Worm (Caenorhabditis elegans) whole organism, L1 larva: ENCODE data around the gene num-1.

Experiments used
- C04F5.9 ChIP-seq: sonication (generic microtip); optimal IDR thresholded peaks from 2 replicates; lab custom pipeline; 2016; ENCODE audit warnings: missing genetic modification characterization, missing compliant biosample characterization
- C16A3.4 ChIP-seq: fragments of 150-350 bp; optimal IDR thresholded peaks from 2 replicates; lab custom pipeline; 2014; ENCODE audit warnings: missing biosample characterization, missing genetic modification characterization
- Y116A8C.19 ChIP-seq: sonication (generic microtip); optimal IDR thresholded peaks from 2 replicates; lab custom pipeline; 2016; ENCODE audit warnings: missing compliant biosample characterization, missing genetic modification characterization, borderline replicate concordance
- aha-1 ChIP-seq: fragments of 150-350 bp; optimal IDR thresholded peaks from 2 replicates; lab custom pipeline; 2014; ENCODE audit warnings: missing biosample characterization, missing genetic modification characterization
- ama-1 ChIP-seq: fragments of 150-350 bp; optimal IDR thresholded peaks from 2 replicates; lab custom pipeline; 2014
- ceh-63 ChIP-seq: fragments of 200-800 bp; sonication (Bioruptor generic); optimal IDR thresholded peaks from 2 replicates; lab custom pipeline; 2018; ENCODE audit warnings: mild to moderate bottlenecking, missing genetic modification characterization, missing compliant biosample characterization
- ceh-8 ChIP-seq: fragments of 200-800 bp; sonication (Bioruptor generic); optimal IDR thresholded peaks from 2 replicates; lab custom pipeline; 2018; ENCODE audit warnings: mild to moderate bottlenecking, missing genetic modification characterization, moderate library complexity, missing compliant biosample characterization
- ceh-82 ChIP-seq, 3 experiments: fragments of 150-350 bp in 1 of 3; sonication (generic microtip) in 2 of 3; optimal IDR thresholded peaks; 2 replicates each; lab custom pipeline; 2014 to 2017; ENCODE audit warnings: missing biosample characterization in 3 of 3, missing genetic modification characterization in 3 of 3
- dpl-1 ChIP-seq, 3 experiments: fragments of 150-350 bp in 2 of 3; sonication (generic microtip) in 1 of 3; optimal IDR thresholded peaks; 2 replicates each; lab custom pipeline; 2014 to 2017; ENCODE audit warnings: missing biosample characterization in 3 of 3, missing genetic modification characterization in 3 of 3, missing genetic modification reagents in 3 of 3
- dsc-1 ChIP-seq: sonication (generic microtip); optimal IDR thresholded peaks from 2 replicates; lab custom pipeline; 2016; ENCODE audit warnings: mild to moderate bottlenecking, missing genetic modification characterization, missing compliant biosample characterization
- efl-1 ChIP-seq, 4 experiments: fragments of 150-350 bp; optimal IDR thresholded peaks in 3 of 4; peaks in 1 of 4; 1 replicate in 1 of 4; 2 replicates in 3 of 4; lab custom pipeline; 2014; ENCODE audit warnings: missing biosample characterization in 2 of 4, missing genetic modification characterization in 2 of 4, missing genetic modification reagents in 2 of 4
- egl-13 ChIP-seq: sonication (generic microtip); optimal IDR thresholded peaks from 2 replicates; lab custom pipeline; 2016; ENCODE audit warnings: missing genotype, missing genetic modification reagents, missing genetic modification characterization, missing compliant biosample characterization
- egl-27 ChIP-seq, 2 experiments: fragments of 150-350 bp in 1 of 2; sonication (generic microtip); optimal IDR thresholded peaks; 3 replicates each; lab custom pipeline; 2017 to 2018; ENCODE audit warnings: missing biosample characterization in 2 of 2, missing genetic modification characterization in 2 of 2, missing genetic modification reagents in 2 of 2
- elt-3 ChIP-seq, 6 experiments: fragments of 150-350 bp in 1 of 6; sonication (generic microtip); optimal IDR thresholded peaks; 2 replicates each; lab custom pipeline; 2017 to 2018; ENCODE audit warnings: missing biosample characterization in 6 of 6, missing genetic modification characterization in 6 of 6, inconsistent platforms in 1 of 6
- ets-5 ChIP-seq: fragments of 200-800 bp; sonication (Bioruptor generic); IDR thresholded peaks from 2 replicates; pipeline ENCODE4 v1.3.6; 2022; ENCODE audit warnings: missing genetic modification characterization, missing compliant biosample characterization
- fkh-4 ChIP-seq: sonication (generic microtip); optimal IDR thresholded peaks from 2 replicates; lab custom pipeline; 2016; ENCODE audit warnings: missing compliant biosample characterization, missing genetic modification characterization, borderline replicate concordance
- fkh-8 ChIP-seq: sonication (generic microtip); optimal IDR thresholded peaks from 2 replicates; lab custom pipeline; 2016; ENCODE audit warnings: mild to moderate bottlenecking, missing genetic modification characterization, missing compliant biosample characterization
- hpl-2 ChIP-seq: fragments of 150-350 bp; optimal IDR thresholded peaks from 2 replicates; lab custom pipeline; 2014; ENCODE audit warnings: missing biosample characterization, missing genetic modification reagents, missing genetic modification characterization
- irx-1 ChIP-seq: sonication (generic microtip); optimal IDR thresholded peaks from 2 replicates; lab custom pipeline; 2016; ENCODE audit warnings: missing genetic modification characterization, missing compliant biosample characterization
- isw-1 ChIP-seq: fragments of 200-800 bp; sonication (Bioruptor generic); IDR thresholded peaks from 2 replicates; pipeline ENCODE4 v1.3.6; 2022; ENCODE audit warnings: missing genetic modification characterization, missing compliant biosample characterization
- lin-14 ChIP-seq: fragments of 200-800 bp; sonication (Bioruptor generic); optimal IDR thresholded peaks from 2 replicates; lab custom pipeline; 2018; ENCODE audit warnings: mild to moderate bottlenecking, missing genetic modification characterization, moderate library complexity, missing compliant biosample characterization
- lin-15B ChIP-seq: fragments of 150-350 bp; sonication (generic microtip); optimal IDR thresholded peaks from 3 replicates; lab custom pipeline; 2014; ENCODE audit warnings: missing biosample characterization, missing genetic modification characterization
- lin-35 ChIP-seq, 2 experiments: fragments of 150-350 bp; optimal IDR thresholded peaks; 2 replicates each; lab custom pipeline; 2014; ENCODE audit warnings: missing biosample characterization in 2 of 2, missing genetic modification characterization in 2 of 2, missing genetic modification reagents in 2 of 2
- lin-39 ChIP-seq: fragments of 150-350 bp; optimal IDR thresholded peaks from 2 replicates; lab custom pipeline; 2014; ENCODE audit warnings: missing biosample characterization, missing genetic modification reagents, missing genetic modification characterization
- lsy-2 ChIP-seq, 2 experiments: fragments of 150-350 bp; optimal IDR thresholded peaks; 2 replicates each; lab custom pipeline; 2014; ENCODE audit warnings: missing biosample characterization in 2 of 2, missing genetic modification characterization in 2 of 2
- mef-2 ChIP-seq: fragments of 150-350 bp; optimal IDR thresholded peaks from 2 replicates; lab custom pipeline; 2014; ENCODE audit warnings: missing biosample characterization, missing genetic modification characterization
- nhr-12 ChIP-seq: sonication (generic microtip); optimal IDR thresholded peaks from 2 replicates; lab custom pipeline; 2017; ENCODE audit warnings: missing biosample characterization, missing genetic modification characterization
- nhr-19 ChIP-seq: fragments of 200-800 bp; sonication (Bioruptor generic); conservative IDR thresholded peaks from 2 replicates; pipeline ENCODE4 v1.3.6; 2022; ENCODE audit warnings: missing genetic modification characterization, missing compliant biosample characterization
- nhr-237 ChIP-seq: fragments of 150-350 bp; optimal IDR thresholded peaks from 2 replicates; lab custom pipeline; 2014; ENCODE audit warnings: missing biosample characterization, missing genetic modification characterization
- nhr-71 ChIP-seq: sonication (generic microtip); optimal IDR thresholded peaks from 2 replicates; lab custom pipeline; 2016; ENCODE audit warnings: mild to moderate bottlenecking, missing genetic modification characterization, moderate library complexity, missing compliant biosample characterization
- nhr-77 ChIP-seq: fragments of 150-350 bp; optimal IDR thresholded peaks from 2 replicates; lab custom pipeline; 2014; ENCODE audit warnings: missing biosample characterization, missing genetic modification characterization
- nhr-84 ChIP-seq: sonication (generic microtip); optimal IDR thresholded peaks from 2 replicates; lab custom pipeline; 2017; ENCODE audit warnings: missing biosample characterization, missing genetic modification characterization
- pag-3 ChIP-seq: sonication (generic microtip); optimal IDR thresholded peaks from 2 replicates; lab custom pipeline; 2017; ENCODE audit warnings: missing genetic modification characterization, mild to moderate bottlenecking, missing compliant biosample characterization, antibody characterized with exemption, borderline replicate concordance; ENCODE audit not compliant: insufficient read depth
- pax-3 ChIP-seq: fragments of 200-800 bp; sonication (Bioruptor generic); optimal IDR thresholded peaks from 2 replicates; lab custom pipeline; 2018; ENCODE audit warnings: mild to moderate bottlenecking, missing genetic modification characterization, moderate library complexity, missing compliant biosample characterization
- pqm-1 ChIP-seq: sonication (generic microtip); optimal IDR thresholded peaks from 3 replicates; lab custom pipeline; 2017; ENCODE audit warnings: missing biosample characterization, missing genetic modification characterization
- rnt-1 ChIP-seq: sonication (generic microtip); optimal IDR thresholded peaks from 2 replicates; lab custom pipeline; 2016; ENCODE audit warnings: mild to moderate bottlenecking, missing genetic modification characterization, moderate library complexity, missing compliant biosample characterization
- skn-1 ChIP-seq: fragments of 150-350 bp; optimal IDR thresholded peaks from 2 replicates; lab custom pipeline; 2014; ENCODE audit warnings: missing biosample characterization, missing genetic modification characterization
- snpc-4 ChIP-seq: fragments of 150-350 bp; optimal IDR thresholded peaks from 2 replicates; lab custom pipeline; 2014; ENCODE audit warnings: missing biosample characterization, missing genetic modification characterization
- snu-23 ChIP-seq: sonication (generic microtip); optimal IDR thresholded peaks from 2 replicates; lab custom pipeline; 2016; ENCODE audit warnings: missing genetic modification characterization, missing compliant biosample characterization
- sox-4 ChIP-seq: sonication (generic microtip); optimal IDR thresholded peaks from 2 replicates; lab custom pipeline; 2016; ENCODE audit warnings: missing genetic modification characterization, missing compliant biosample characterization
- sptf-1 ChIP-seq: fragments of 150-350 bp; optimal IDR thresholded peaks from 2 replicates; lab custom pipeline; 2014; ENCODE audit warnings: missing biosample characterization, missing genetic modification characterization
- sup-37 ChIP-seq: fragments of 200-800 bp; sonication (Bioruptor generic); optimal IDR thresholded peaks from 2 replicates; lab custom pipeline; 2018; ENCODE audit warnings: mild to moderate bottlenecking, missing genetic modification characterization, missing compliant biosample characterization
- swsn-7 ChIP-seq: sonication (generic microtip); optimal IDR thresholded peaks from 2 replicates; lab custom pipeline; 2016; ENCODE audit warnings: missing genetic modification characterization, missing compliant biosample characterization
- tbx-2 ChIP-seq: sonication (generic microtip); optimal IDR thresholded peaks from 2 replicates; lab custom pipeline; 2016; ENCODE audit warnings: missing genetic modification characterization, missing compliant biosample characterization
- unc-130 ChIP-seq: fragments of 150-350 bp; optimal IDR thresholded peaks from 2 replicates; lab custom pipeline; 2017; ENCODE audit warnings: missing biosample characterization, missing genetic modification characterization, inconsistent platforms
- unc-30 ChIP-seq: sonication (generic microtip); optimal IDR thresholded peaks from 2 replicates; lab custom pipeline; 2017; ENCODE audit warnings: missing biosample characterization, missing genetic modification characterization
- unc-62 ChIP-seq: fragments of 150-350 bp; optimal IDR thresholded peaks from 2 replicates; lab custom pipeline; 2014; ENCODE audit warnings: missing biosample characterization, missing genetic modification reagents, missing genetic modification characterization
- unc-86 ChIP-seq: sonication (generic microtip); optimal IDR thresholded peaks from 2 replicates; lab custom pipeline; 2016; ENCODE audit warnings: missing genetic modification characterization, missing compliant biosample characterization
- xbp-1 ChIP-seq: sonication (generic microtip); optimal IDR thresholded peaks from 2 replicates; lab custom pipeline; 2016; ENCODE audit warnings: missing genetic modification characterization, missing compliant biosample characterization
- zip-4 ChIP-seq: fragments of 200-800 bp; sonication (Bioruptor generic); optimal IDR thresholded peaks from 2 replicates; lab custom pipeline; 2018; ENCODE audit warnings: mild to moderate bottlenecking, missing genetic modification characterization, moderate library complexity, missing compliant biosample characterization
- ztf-11 ChIP-seq, 2 experiments: sonication (generic microtip); optimal IDR thresholded peaks; 2 replicates each; lab custom pipeline; 2016 to 2017; ENCODE audit warnings: missing genetic modification characterization in 2 of 2, missing biosample characterization in 1 of 2, missing compliant biosample characterization in 1 of 2
- ztf-4 ChIP-seq: fragments of 150-350 bp; optimal IDR thresholded peaks from 2 replicates; lab custom pipeline; 2014; ENCODE audit warnings: missing biosample characterization, missing genetic modification characterization

Gene num-1

DNA sequence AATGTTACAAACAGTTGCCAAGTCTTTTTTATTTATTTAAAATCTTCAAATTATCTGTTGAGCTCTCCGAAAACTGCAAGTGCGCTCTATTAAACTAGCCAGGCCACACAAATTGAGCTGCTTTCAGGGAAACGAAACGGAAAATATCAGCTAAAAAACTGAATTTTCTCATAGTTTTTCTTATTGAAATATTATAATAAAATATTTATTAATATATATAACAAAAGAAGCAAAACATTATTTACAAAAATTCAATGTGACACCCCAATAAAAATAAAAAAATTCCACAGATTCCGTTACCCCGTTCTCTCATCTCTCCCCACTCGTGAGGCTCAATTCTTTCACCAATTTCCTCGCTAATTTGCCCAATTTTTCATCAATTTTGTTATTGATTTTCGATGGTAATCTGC, 2.9 kb downstream of the num-1 start (continued):
- TF ChIP-seq ztf-11 (tag; optimal IDR thresholded peaks at IDR 0.05; lab: Kevin White, UChicago) = no peak
- TF ChIP-seq sup-37 (GFP tag; lab: Kevin White, UChicago) = no peak
- no peak for TF ChIP-seq unc-86 (tag; lab: Kevin White, UChicago)
- TF ChIP-seq ztf-4 (tag; lab: Kevin White, UChicago) = no peak
- no peak for TF ChIP-seq elt-3 (tag; optimal IDR thresholded peaks at IDR 0.05; lab: Kevin White, UChicago)
- peak; percentile 36 for TF ChIP-seq snu-23
- TF ChIP-seq lin-39 (tag; lab: Kevin White, UChicago) = no peak
- TF ChIP-seq unc-130 (tag; lab: Kevin White, UChicago) = no peak
- TF ChIP-seq hpl-2 (GFP tag; lab: Kevin White, UChicago) = no peak
- no peak for TF ChIP-seq pag-3 (tag; lab: Kevin White, UChicago)
- TF ChIP-seq nhr-19 = peak; percentile 16; the same call in 1 of the 2 replicates
- no peak for TF ChIP-seq dsc-1
- no peak for TF ChIP-seq sox-4
- no peak for TF ChIP-seq fkh-4
- no peak for TF ChIP-seq nhr-237 (tag; lab: Kevin White, UChicago)
- peak; percentile 2 for TF ChIP-seq swsn-7 (tag; lab: Kevin White, UChicago)
- no peak for TF ChIP-seq C04F5.9 (tag; lab: Kevin White, UChicago)
- TF ChIP-seq skn-1 (tag; lab: Kevin White, UChicago) = no peak
- TF ChIP-seq nhr-84 = no peak
- TF ChIP-seq fkh-8 (tag; lab: Kevin White, UChicago) = peak; percentile 40
- no peak for TF ChIP-seq nhr-77 (tag; lab: Kevin White, UChicago)
- no peak for TF ChIP-seq unc-62
- TF ChIP-seq ets-5 (GFP tag; lab: Robert Waterston, UW) = no peak
- no peak for TF ChIP-seq Y116A8C.19 (tag; lab: Kevin White, UChicago)
- peak; percentile 77 for TF ChIP-seq lin-14 (GFP tag; lab: Kevin White, UChicago)
- TF ChIP-seq C16A3.4 = peak; percentile 22
- TF ChIP-seq tbx-2 = peak; percentile 34
- TF ChIP-seq ama-1 (lab: Kevin White, UChicago) = no peak
- peak; percentile 54 for TF ChIP-seq nhr-71 (tag; lab: Kevin White, UChicago)
- no peak for TF ChIP-seq sptf-1 (tag; lab: Kevin White, UChicago)
- peak in 2 of 3 experiments; percentile 5 to 13 for TF ChIP-seq ceh-82 (tag; optimal IDR thresholded peaks at IDR 0.05; lab: Kevin White, UChicago)
- TF ChIP-seq lin-35 (GFP tag; optimal IDR thresholded peaks at IDR 0.05; lab: Kevin White, UChicago) = no peak
- TF ChIP-seq efl-1 (optimal IDR thresholded peaks at IDR 0.05; lab: Kevin White, UChicago) = peak in 1 of 2 experiments; percentile 8
- peak in 1 of 2 experiments; percentile 6 for TF ChIP-seq efl-1 (GFP tag; optimal IDR thresholded peaks at IDR 0.05 in 1 of 2; lab: Kevin White, UChicago)
- no peak for TF ChIP-seq egl-27 (tag; optimal IDR thresholded peaks at IDR 0.05; lab: Kevin White, UChicago)
- TF ChIP-seq, all 84 proteins: peak for 23

DNA sequence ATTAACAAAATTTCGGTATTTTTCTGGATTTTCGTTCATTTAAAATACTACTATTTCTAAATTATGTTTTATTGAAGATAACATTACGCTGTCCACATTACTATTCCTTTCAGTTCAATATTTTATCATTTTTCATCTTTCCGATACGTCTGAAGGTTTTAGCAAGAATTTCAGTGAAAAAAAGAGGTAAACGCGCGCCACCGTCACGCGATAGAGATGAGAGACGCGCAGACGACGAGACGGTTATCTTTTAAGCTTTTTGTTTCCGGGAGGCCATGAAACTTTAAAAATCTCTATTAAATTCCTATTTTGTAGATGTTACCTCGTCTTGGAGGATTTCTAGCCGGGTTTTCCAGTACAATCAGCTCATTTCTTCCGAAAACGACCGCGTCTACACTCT, 8.2 kb downstream of the num-1 start, which contains the start of gene mrps-12:
mrps-12 (plus strand) TSS at position 316 of the 400 bp plus-strand sequence.
- peak; percentile 12 to 37 for TF ChIP-seq efl-1 (optimal IDR thresholded peaks at IDR 0.05; lab: Kevin White, UChicago)
- peak in 1 of 2 experiments; percentile 29 for TF ChIP-seq efl-1 (GFP tag; optimal IDR thresholded peaks at IDR 0.05 in 1 of 2; lab: Kevin White, UChicago)
- no peak for TF ChIP-seq sptf-1 (tag; lab: Kevin White, UChicago)
- TF ChIP-seq dpl-1 (GFP tag; optimal IDR thresholded peaks at IDR 0.05; lab: Kevin White, UChicago) = peak in 1 of 3 experiments; percentile 15
- no peak for TF ChIP-seq nhr-12 (tag; lab: Kevin White, UChicago)
- no peak for TF ChIP-seq unc-30
- TF ChIP-seq egl-13 (tag; lab: Kevin White, UChicago) = no peak
- TF ChIP-seq snpc-4 (tag; lab: Kevin White, UChicago) = no peak
- peak; percentile 9 for TF ChIP-seq rnt-1 (tag; lab: Kevin White, UChicago)
- TF ChIP-seq nhr-71 (tag; lab: Kevin White, UChicago) = peak; percentile 35
- peak; percentile 17 to 42 for TF ChIP-seq lin-35 (GFP tag; optimal IDR thresholded peaks at IDR 0.05; lab: Kevin White, UChicago)
- TF ChIP-seq lsy-2 (tag; optimal IDR thresholded peaks at IDR 0.05; lab: Kevin White, UChicago) = peak; percentile 7 to 61
- no peak for TF ChIP-seq irx-1 (tag; lab: Kevin White, UChicago)
- TF ChIP-seq ceh-8 (GFP tag; lab: Kevin White, UChicago) = no peak
- no peak for TF ChIP-seq xbp-1 (tag; lab: Kevin White, UChicago)
- no peak for TF ChIP-seq zip-4
- no peak for TF ChIP-seq pqm-1 (tag; lab: Kevin White, UChicago)
- peak; percentile 14 for TF ChIP-seq lin-15B (tag; lab: Kevin White, UChicago)
- no peak for TF ChIP-seq egl-27 (tag; optimal IDR thresholded peaks at IDR 0.05; lab: Kevin White, UChicago)
- no peak for TF ChIP-seq ceh-63
- TF ChIP-seq aha-1 (tag; lab: Kevin White, UChicago) = no peak
- TF ChIP-seq pax-3 (tag; lab: Kevin White, UChicago) = no peak
- no peak for TF ChIP-seq isw-1 (GFP tag; lab: Robert Waterston, UW)
- no peak for TF ChIP-seq pag-3 (tag; lab: Kevin White, UChicago)
- TF ChIP-seq mef-2 (tag; lab: Kevin White, UChicago) = no peak
- no peak for TF ChIP-seq sox-4
